Worm (Caenorhabditis elegans) whole organism, late embryonic: ENCODE measurements around the gene K10C2.12.

Experiments
- C08G9.2 ChIP-seq: sonication (generic microtip); optimal IDR thresholded peaks from 2 replicates; lab custom pipeline; 2016; ENCODE audit warnings: mild to moderate bottlenecking, missing genetic modification characterization, moderate library complexity, missing compliant biosample characterization
- C38D4.7 ChIP-seq: fragments of 200-800 bp; sonication (Bioruptor generic); optimal IDR thresholded peaks from 2 replicates; lab custom pipeline; 2018; ENCODE audit warnings: mild to moderate bottlenecking, missing genetic modification characterization, moderate library complexity, missing compliant biosample characterization
- K02D7.2 ChIP-seq: sonication (generic microtip); optimal IDR thresholded peaks from 2 replicates; lab custom pipeline; 2017; ENCODE audit warnings: mild to moderate bottlenecking, missing genetic modification characterization, missing compliant biosample characterization
- Y22D7AL.16 ChIP-seq: sonication (generic microtip); optimal IDR thresholded peaks from 2 replicates; lab custom pipeline; 2016; ENCODE audit warnings: missing genetic modification characterization, missing compliant biosample characterization
- ahr-1 ChIP-seq: sonication (generic microtip); optimal IDR thresholded peaks from 2 replicates; lab custom pipeline; 2016; ENCODE audit warnings: missing genetic modification characterization, missing compliant biosample characterization
- ceh-14 ChIP-seq: sonication (generic microtip); optimal IDR thresholded peaks from 2 replicates; lab custom pipeline; 2016; ENCODE audit warnings: missing genotype, missing genetic modification characterization, missing compliant biosample characterization
- ceh-18 ChIP-seq: sonication (generic microtip); optimal IDR thresholded peaks from 2 replicates; lab custom pipeline; 2016; ENCODE audit warnings: missing genetic modification characterization, missing compliant biosample characterization
- ceh-2 ChIP-seq: sonication (generic microtip); optimal IDR thresholded peaks from 2 replicates; lab custom pipeline; 2016; ENCODE audit warnings: missing genotype, missing genetic modification characterization, missing compliant biosample characterization
- ceh-24 ChIP-seq: sonication (generic microtip); optimal IDR thresholded peaks from 2 replicates; lab custom pipeline; 2016; ENCODE audit warnings: mild to moderate bottlenecking, missing genetic modification characterization, missing compliant biosample characterization
- ceh-30 ChIP-seq: fragments of 150-350 bp; optimal IDR thresholded peaks from 2 replicates; lab custom pipeline; 2014; ENCODE audit warnings: missing biosample characterization, missing genetic modification characterization
- ceh-31 ChIP-seq: sonication (generic microtip); optimal IDR thresholded peaks from 2 replicates; lab custom pipeline; 2016; ENCODE audit warnings: missing genetic modification characterization, missing compliant biosample characterization
- ceh-34 ChIP-seq: sonication (generic microtip); optimal IDR thresholded peaks from 2 replicates; lab custom pipeline; 2016; ENCODE audit warnings: mild to moderate bottlenecking, missing genetic modification characterization, missing compliant biosample characterization
- ceh-6 ChIP-seq: fragments of 200-800 bp; sonication (Bioruptor generic); optimal IDR thresholded peaks from 2 replicates; lab custom pipeline; 2018; ENCODE audit warnings: mild to moderate bottlenecking, missing genetic modification characterization, missing compliant biosample characterization
- ceh-9 ChIP-seq: sonication (generic microtip); optimal IDR thresholded peaks from 2 replicates; lab custom pipeline; 2016; ENCODE audit warnings: mild to moderate bottlenecking, missing genetic modification characterization, inconsistent platforms, missing compliant biosample characterization
- dmd-4 ChIP-seq: sonication (generic microtip); optimal IDR thresholded peaks from 2 replicates; lab custom pipeline; 2016; ENCODE audit warnings: borderline replicate concordance, missing genetic modification characterization, missing compliant biosample characterization
- elt-2 ChIP-seq: sonication (generic microtip); optimal IDR thresholded peaks from 2 replicates; lab custom pipeline; 2016; ENCODE audit warnings: missing genetic modification reagents, missing genetic modification characterization, missing compliant biosample characterization
- fax-1 ChIP-seq: sonication (generic microtip); optimal IDR thresholded peaks from 2 replicates; lab custom pipeline; 2016; ENCODE audit warnings: missing genotype, missing genetic modification characterization, missing compliant biosample characterization
- fkh-6 ChIP-seq: sonication (generic microtip); optimal IDR thresholded peaks from 2 replicates; lab custom pipeline; 2016; ENCODE audit warnings: missing genetic modification characterization, missing compliant biosample characterization
- gmeb-2 ChIP-seq: sonication (generic microtip); optimal IDR thresholded peaks from 2 replicates; lab custom pipeline; 2016; ENCODE audit warnings: missing genetic modification characterization, inconsistent platforms, missing compliant biosample characterization
- lim-6 ChIP-seq: sonication (generic microtip); optimal IDR thresholded peaks from 2 replicates; lab custom pipeline; 2016; ENCODE audit warnings: missing genetic modification characterization, missing compliant biosample characterization
- lin-11 ChIP-seq: fragments of 200-800 bp; sonication (Bioruptor generic); optimal IDR thresholded peaks from 2 replicates; lab custom pipeline; 2018; ENCODE audit warnings: mild to moderate bottlenecking, missing genetic modification characterization, missing compliant biosample characterization
- mec-3 ChIP-seq: sonication (generic microtip); optimal IDR thresholded peaks from 2 replicates; lab custom pipeline; 2016; ENCODE audit warnings: borderline replicate concordance, missing genetic modification characterization, missing compliant biosample characterization
- nhr-11 ChIP-seq: fragments of 150-350 bp; optimal IDR thresholded peaks from 2 replicates; lab custom pipeline; 2014; ENCODE audit warnings: missing biosample characterization, missing genetic modification characterization
- odd-2 ChIP-seq: sonication (generic microtip); optimal IDR thresholded peaks from 2 replicates; lab custom pipeline; 2017; ENCODE audit warnings: antibody characterized with exemption, mild to moderate bottlenecking, missing genetic modification characterization, missing compliant biosample characterization
- pag-3 ChIP-seq: sonication (generic microtip); optimal IDR thresholded peaks from 2 replicates; lab custom pipeline; 2016; ENCODE audit warnings: missing compliant biosample characterization, missing genetic modification characterization, borderline replicate concordance
- pha-2 ChIP-seq: sonication (generic microtip); optimal IDR thresholded peaks from 2 replicates; lab custom pipeline; 2017; ENCODE audit warnings: mild to moderate bottlenecking, missing genetic modification characterization, missing compliant biosample characterization
- pqm-1 ChIP-seq: sonication (generic microtip); optimal IDR thresholded peaks from 2 replicates; lab custom pipeline; 2016; ENCODE audit warnings: missing genetic modification characterization, missing compliant biosample characterization
- pros-1 ChIP-seq: fragments of 150-350 bp; optimal IDR thresholded peaks from 2 replicates; lab custom pipeline; 2014; ENCODE audit warnings: missing biosample characterization, missing genetic modification reagents, missing genetic modification characterization
- ref-2 ChIP-seq: sonication (generic microtip); optimal IDR thresholded peaks from 2 replicates; lab custom pipeline; 2016; ENCODE audit warnings: missing genetic modification characterization, missing compliant biosample characterization
- rnt-1 ChIP-seq: sonication (generic microtip); optimal IDR thresholded peaks from 2 replicates; lab custom pipeline; 2016; ENCODE audit warnings: missing genetic modification characterization, missing compliant biosample characterization
- sdc-2 ChIP-seq: sonication (generic microtip); optimal IDR thresholded peaks from 2 replicates; lab custom pipeline; 2016; ENCODE audit warnings: missing genotype, missing genetic modification characterization, missing compliant biosample characterization
- sox-4 ChIP-seq: sonication (generic microtip); optimal IDR thresholded peaks from 2 replicates; lab custom pipeline; 2017; ENCODE audit warnings: mild to moderate bottlenecking, missing genetic modification characterization, inconsistent platforms, missing compliant biosample characterization
- unc-3 ChIP-seq, 2 experiments: fragments of 200-800 bp in 1 of 2; sonication (Bioruptor generic) in 1 of 2; sonication (generic microtip) in 1 of 2; conservative IDR thresholded peaks in 1 of 2; optimal IDR thresholded peaks in 1 of 2; 2 replicates each; pipeline versions ENCODE4 v1.3.6 to Lab custom; 2016 to 2022; ENCODE audit warnings: missing compliant biosample characterization in 2 of 2, missing genetic modification characterization in 2 of 2, missing genetic modification reagents in 1 of 2
- unc-42 ChIP-seq: sonication (generic microtip); optimal IDR thresholded peaks from 2 replicates; lab custom pipeline; 2016; ENCODE audit warnings: missing genotype, missing genetic modification characterization, missing compliant biosample characterization
- unc-55 ChIP-seq: sonication (generic microtip); optimal IDR thresholded peaks from 2 replicates; lab custom pipeline; 2017; ENCODE audit warnings: missing biosample characterization, missing genetic modification reagents, missing genetic modification characterization
- unc-86 ChIP-seq: sonication (generic microtip); optimal IDR thresholded peaks from 2 replicates; lab custom pipeline; 2016; ENCODE audit warnings: missing genetic modification characterization, missing compliant biosample characterization
- ztf-16 ChIP-seq: sonication (generic microtip); optimal IDR thresholded peaks from 2 replicates; lab custom pipeline; 2017; ENCODE audit warnings: missing genetic modification characterization, missing compliant biosample characterization

K10C2.12 gene

ce11 chrX:6403122-6403521 lies 17.5 kb downstream of the K10C2.12 start, which contains the start of gene glt-4:
Gene glt-4 (plus strand): TSS chrX:6403422.
- no peak for TF ChIP-seq ceh-2 (tag; lab: Kevin White, UChicago)
- TF ChIP-seq ceh-9 (tag; lab: Kevin White, UChicago): no peak
- no peak for TF ChIP-seq fax-1 (tag; lab: Kevin White, UChicago)
- TF ChIP-seq lim-6 (tag; lab: Kevin White, UChicago): no peak
- TF ChIP-seq K02D7.2: no peak
- no peak for TF ChIP-seq unc-55 (GFP tag; lab: Kevin White, UChicago)
- TF ChIP-seq mec-3 (tag; lab: Kevin White, UChicago): no peak
- no peak for TF ChIP-seq gmeb-2

ce11 chrX:6399450-6399849 lies 21.1 kb downstream of the K10C2.12 start:
- TF ChIP-seq ceh-30 (tag; lab: Kevin White, UChicago): no peak
- peak; percentile 9 for TF ChIP-seq ceh-18 (tag; lab: Kevin White, UChicago)
- TF ChIP-seq rnt-1 (tag; lab: Kevin White, UChicago): peak; percentile 29
- TF ChIP-seq, all 69 proteins: peak for 2

ce11 chrX:6391491-6391890 lies 29.1 kb downstream of the K10C2.12 start, which contains the start of gene igcm-2:
Gene igcm-2 (minus strand): TSS chrX:6391591.
- no peak for TF ChIP-seq elt-2
- no peak for TF ChIP-seq lim-6 (tag; lab: Kevin White, UChicago)
- TF ChIP-seq odd-2 (tag; lab: Kevin White, UChicago): no peak

- TF ChIP-seq pros-1 (tag; lab: Kevin White, UChicago) (no peak), ceh-2 (tag; lab: Kevin White, UChicago) (no peak), lin-11 (tag; lab: Kevin White, UChicago) (no peak), fax-1 (tag; lab: Kevin White, UChicago) (no peak), C38D4.7 (no peak), pqm-1 (no peak), Y22D7AL.16 (tag; lab: Kevin White, UChicago) (no peak), ceh-31 (tag; lab: Kevin White, UChicago) (no peak), ceh-34 (tag; lab: Kevin White, UChicago) (no peak)
Measured at ce11 chrX:6388639-6389038, 31.9 kb downstream of the K10C2.12 start.

- no peak for TF ChIP-seq ahr-1 (tag; lab: Kevin White, UChicago)
- no peak for TF ChIP-seq ceh-34 (tag; lab: Kevin White, UChicago)
- no peak for TF ChIP-seq sox-4
- TF ChIP-seq ceh-14: no peak
- TF ChIP-seq unc-86 (tag; lab: Kevin White, UChicago): no peak
- TF ChIP-seq ref-2 (tag; lab: Kevin White, UChicago): no peak
- TF ChIP-seq pha-2 (tag; lab: Kevin White, UChicago): no peak
- no peak for TF ChIP-seq sdc-2 (tag; lab: Kevin White, UChicago)
- TF ChIP-seq C38D4.7: no peak
- no peak for TF ChIP-seq C08G9.2 (tag; lab: Kevin White, UChicago)
- no peak for TF ChIP-seq ceh-30 (tag; lab: Kevin White, UChicago)
- no peak for TF ChIP-seq ceh-31 (tag; lab: Kevin White, UChicago)
- TF ChIP-seq, all 69 proteins: peak for 0
Measured at ce11 chrX:6385185-6385584, 35.4 kb downstream of the K10C2.12 start, which contains the start of gene igdb-3. Gene igdb-3 (plus strand): TSS chrX:6385485.

ce11 chrX:6384537-6384936 lies 36.0 kb downstream of the K10C2.12 start:
- TF ChIP-seq unc-55 (GFP tag; lab: Kevin White, UChicago): no peak
- TF ChIP-seq ceh-9 (tag; lab: Kevin White, UChicago): no peak

ce11 chrX:6382930-6383329 lies 37.7 kb downstream of the K10C2.12 start:
- no peak for TF ChIP-seq pag-3
- no peak for TF ChIP-seq ceh-14
- no peak for TF ChIP-seq unc-42 (tag; lab: Kevin White, UChicago)
- TF ChIP-seq pqm-1: no peak
- no peak for TF ChIP-seq ztf-16 (tag; lab: Kevin White, UChicago)
- no peak for TF ChIP-seq mec-3 (tag; lab: Kevin White, UChicago)
- no peak for TF ChIP-seq unc-86 (tag; lab: Kevin White, UChicago)
- TF ChIP-seq ahr-1 (tag; lab: Kevin White, UChicago): no peak
- no peak for TF ChIP-seq unc-55 (GFP tag; lab: Kevin White, UChicago)
- TF ChIP-seq odd-2 (tag; lab: Kevin White, UChicago): no peak
- TF ChIP-seq ceh-24 (tag; lab: Kevin White, UChicago): no peak
- TF ChIP-seq unc-3 (GFP tag; conservative IDR thresholded peaks at IDR 0.05; lab: Robert Waterston, UW): no peak
- no peak for TF ChIP-seq unc-3 (tag; optimal IDR thresholded peaks at IDR 0.05; lab: Kevin White, UChicago)
- TF ChIP-seq ceh-18 (tag; lab: Kevin White, UChicago): no peak
- TF ChIP-seq ceh-6 (GFP tag; lab: Kevin White, UChicago): no peak
- no peak for TF ChIP-seq nhr-11 (tag; lab: Kevin White, UChicago)
- no peak for TF ChIP-seq pros-1 (tag; lab: Kevin White, UChicago)
- no peak for TF ChIP-seq fkh-6 (tag; lab: Kevin White, UChicago)
- TF ChIP-seq dmd-4 (tag; lab: Kevin White, UChicago): no peak
